Worm (Caenorhabditis elegans) whole organism, L4/young adult: ENCODE data around the gene K12B6.4.

Experiments
- W03F9.2 ChIP-seq: fragments of 150-350 bp; optimal IDR thresholded peaks from 2 replicates; lab custom pipeline; 2014; ENCODE audit warnings: missing biosample characterization, missing genetic modification characterization
- dao-5 ChIP-seq: sonication (generic microtip); optimal IDR thresholded peaks from 2 replicates; lab custom pipeline; 2016; ENCODE audit warnings: missing genotype, missing genetic modification characterization, moderate library complexity, missing compliant biosample characterization
- him-1 ChIP-seq: sonication (generic microtip); optimal IDR thresholded peaks from 2 replicates; lab custom pipeline; 2016; ENCODE audit warnings: missing genotype, missing genetic modification reagents, missing genetic modification characterization, missing compliant biosample characterization

- no peak for TF ChIP-seq him-1 (tag; lab: Kevin White, UChicago)
- TF ChIP-seq W03F9.2 (tag; lab: Kevin White, UChicago): no peak
- TF ChIP-seq dao-5 (tag; lab: Kevin White, UChicago): no peak
These were observed 5.3 kb upstream of the K12B6.4 start, which contains the start of gene srn-1 for ce11 chrV:6286343-6286742.
